Worm (Caenorhabditis elegans) whole organism, dauer: ENCODE data around the gene C06E4.8.
"Not testable (repeated sequence)": the region's sequence is repeated elsewhere in the genome, so short reads cannot be mapped to it uniquely, and the experiment has no call there.

Source experiments
- unc-62 ChIP-seq: sonication (generic microtip); optimal IDR thresholded peaks from 2 replicates; lab custom pipeline; 2017; ENCODE audit warnings: missing biosample characterization, missing genetic modification reagents, missing genetic modification characterization

The C06E4.8 gene

DNA sequence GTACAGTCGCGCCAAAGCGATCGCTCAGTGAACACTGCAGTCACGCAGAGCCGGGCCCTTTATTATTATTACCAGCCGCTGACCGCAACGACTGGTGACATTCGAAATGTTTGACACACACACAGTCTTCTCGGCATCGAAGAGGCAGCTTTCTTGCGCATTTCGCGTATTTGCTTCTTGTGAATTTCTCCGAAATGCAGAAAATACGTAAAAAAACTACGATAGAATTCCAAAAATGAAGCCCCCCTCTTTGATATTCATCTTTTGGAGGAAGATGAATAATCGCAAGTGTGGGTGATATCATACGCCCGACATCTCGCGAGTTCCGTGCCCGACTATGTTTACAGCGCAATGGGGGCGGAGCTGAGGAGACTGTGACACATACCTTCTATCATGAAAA, 32.4 kb downstream of the C06E4.8 start:
- no peak for TF ChIP-seq unc-62 (GFP tag; lab: Kevin White, UChicago)

DNA sequence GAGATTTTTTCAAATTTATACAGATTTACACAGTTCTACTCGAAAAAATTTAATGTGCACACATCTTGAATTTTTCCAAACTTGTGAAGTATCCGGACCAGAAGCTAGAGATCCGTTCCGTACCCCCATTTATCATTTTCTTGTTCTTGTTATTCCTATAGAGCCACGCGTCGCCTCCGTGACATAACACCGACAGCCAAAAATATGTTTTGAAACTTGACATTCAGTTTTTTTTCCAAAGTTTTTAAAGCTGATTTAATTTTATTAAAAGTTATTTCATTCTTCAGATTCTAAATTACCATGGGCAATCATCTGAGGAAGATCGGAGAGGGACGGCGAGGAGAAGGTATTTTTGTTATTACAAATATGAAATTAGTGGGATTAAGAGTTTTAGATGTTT, 35.5 kb downstream of the C06E4.8 start, which contains the start of gene D2024.18:
Gene D2024.18 (plus strand): TSS at position 301 of the 400 bp plus-strand sequence.
- TF ChIP-seq unc-62 (GFP tag; lab: Kevin White, UChicago): no peak

DNA sequence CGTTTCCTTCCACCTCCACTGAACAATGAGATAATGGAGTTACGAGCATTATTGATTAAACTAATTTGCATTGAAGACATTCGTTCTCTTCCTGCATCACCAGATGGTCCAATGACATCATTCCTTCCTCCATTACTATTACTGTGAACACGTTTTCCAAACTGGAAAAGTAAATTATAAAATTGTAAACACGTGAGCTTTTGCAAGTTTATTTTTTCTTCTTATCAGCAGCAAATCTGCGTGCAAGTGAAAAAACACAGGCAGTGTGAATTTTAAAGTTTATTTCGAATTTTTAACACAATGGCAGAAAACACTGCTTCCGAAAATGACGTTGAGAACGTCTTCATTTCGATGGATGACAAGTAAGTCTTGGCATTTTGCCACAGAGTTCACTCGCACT, 38.4 kb downstream of the C06E4.8 start, which contains the start of gene D2024.1:
Gene D2024.1 (plus strand): TSS at position 301 of the 400 bp plus-strand sequence.
- TF ChIP-seq unc-62 (GFP tag; lab: Kevin White, UChicago): not testable (repeated sequence)

DNA sequence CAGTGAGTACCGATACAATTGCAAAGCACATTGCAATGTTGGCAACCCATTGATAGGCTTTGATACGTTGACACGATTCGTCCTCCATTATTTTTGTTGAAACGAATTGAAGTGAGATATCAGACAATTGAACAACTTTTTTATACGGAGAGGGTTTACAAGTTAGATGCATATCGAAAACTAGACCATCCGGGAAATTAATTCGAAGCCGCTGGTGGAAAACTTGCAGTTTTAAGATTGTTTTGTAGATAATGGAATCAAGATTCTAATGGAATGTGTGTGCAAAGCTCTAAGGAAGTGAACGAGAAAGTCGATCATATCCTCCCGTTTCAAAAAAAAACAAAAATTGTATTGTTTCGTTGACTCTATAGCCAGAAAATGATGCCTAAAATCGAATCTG, 39.1 kb downstream of the C06E4.8 start, which contains the start of gene col-114:
Gene col-114 (minus strand): TSS at position 101 of the 400 bp plus-strand sequence.
- TF ChIP-seq unc-62 (GFP tag; lab: Kevin White, UChicago): no peak

DNA sequence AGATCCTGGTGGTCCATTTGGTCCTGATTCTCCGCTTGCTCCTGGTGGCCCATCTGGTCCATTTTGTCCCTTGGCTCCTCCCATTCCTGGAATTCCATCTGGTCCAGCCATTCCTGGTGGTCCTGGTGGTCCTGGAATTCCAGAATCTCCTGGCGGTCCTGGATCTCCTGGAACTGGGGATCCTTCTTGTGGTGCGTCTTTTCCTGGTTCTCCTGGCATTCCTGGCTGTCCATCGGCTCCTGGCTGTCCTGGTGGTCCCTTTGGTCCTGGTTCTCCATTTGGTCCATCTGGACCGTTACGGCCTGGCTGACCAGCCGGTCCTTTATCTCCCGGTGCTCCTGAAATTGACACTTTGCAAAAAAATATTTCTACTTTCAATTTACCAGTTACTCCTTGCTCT, 40.1 kb downstream of the C06E4.8 start:
- no peak for TF ChIP-seq unc-62 (GFP tag; lab: Kevin White, UChicago)

DNA sequence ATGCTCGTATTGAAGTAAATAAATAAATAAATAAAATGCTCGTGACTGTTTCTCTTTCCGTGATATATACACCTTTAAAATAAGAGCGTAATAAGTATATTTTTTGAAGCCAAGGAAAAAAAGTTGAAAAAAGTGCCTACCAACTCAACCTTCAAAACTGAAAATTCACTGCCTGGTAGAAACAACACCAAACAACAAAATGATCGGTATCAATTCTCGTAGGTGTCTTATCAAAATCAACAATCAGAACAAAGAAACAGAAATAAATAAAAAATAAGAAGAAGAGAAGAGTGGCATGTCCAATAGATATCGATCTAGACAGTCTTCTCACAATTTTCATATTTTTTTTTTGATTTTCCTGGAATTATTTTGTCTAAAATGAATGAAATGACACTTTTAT, 41.8 kb downstream of the C06E4.8 start, which contains the start of gene afmd-1:
Gene afmd-1 (plus strand): TSS at position 316 of the 400 bp plus-strand sequence.
- no peak for TF ChIP-seq unc-62 (GFP tag; lab: Kevin White, UChicago)

DNA sequence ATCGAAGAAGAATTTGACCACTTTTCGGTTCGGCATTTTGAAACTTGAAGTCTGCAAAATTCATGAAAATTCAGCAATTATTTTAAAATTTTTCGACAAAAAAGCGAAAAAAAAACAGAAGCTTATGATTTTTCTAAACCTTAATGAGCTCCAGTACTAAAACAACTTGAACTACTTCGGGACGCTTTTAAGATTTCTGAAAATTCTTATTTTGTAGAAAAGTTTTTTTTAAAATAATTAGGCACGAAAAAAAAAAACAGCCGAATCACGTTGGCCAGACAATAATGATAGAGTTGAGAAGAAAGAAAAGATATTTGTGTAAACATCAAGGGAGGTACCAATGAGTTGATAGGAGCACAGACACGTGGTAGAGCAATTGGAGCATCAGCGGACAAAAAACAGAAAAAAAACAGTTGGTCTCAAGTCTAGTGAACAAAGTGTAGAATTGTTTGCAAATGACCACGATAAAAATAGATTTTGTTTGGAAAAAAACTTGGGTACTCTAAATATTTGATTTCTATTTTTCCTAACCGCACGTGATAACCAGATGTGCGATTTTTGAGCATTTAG, 43.4 kb downstream of the C06E4.8 start, which contains the start of gene gstk-2:
Gene gstk-2 (minus strand): TSS at position 51 of the 570 bp plus-strand sequence.
- TF ChIP-seq unc-62 (GFP tag; lab: Kevin White, UChicago): no peak

DNA sequence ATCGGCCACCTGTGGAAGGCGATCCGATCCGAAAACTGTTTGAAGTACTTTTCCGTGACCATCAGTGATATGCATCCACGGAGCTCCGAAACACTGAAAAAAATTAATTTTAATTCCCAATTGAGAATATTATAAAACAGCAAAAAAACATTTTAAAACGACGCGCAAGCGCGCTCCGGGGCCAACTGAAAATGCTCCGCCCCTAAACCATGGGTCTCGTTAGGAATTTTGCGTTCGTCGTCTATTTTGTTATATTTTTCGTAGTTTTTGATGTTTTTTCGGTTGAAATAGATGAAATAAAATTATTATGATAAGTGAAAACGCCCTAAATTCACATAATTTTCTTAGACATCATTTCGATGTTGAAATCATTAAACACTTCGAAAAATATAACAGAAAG, 45.1 kb downstream of the C06E4.8 start:
- TF ChIP-seq unc-62 (GFP tag; lab: Kevin White, UChicago): no peak

DNA sequence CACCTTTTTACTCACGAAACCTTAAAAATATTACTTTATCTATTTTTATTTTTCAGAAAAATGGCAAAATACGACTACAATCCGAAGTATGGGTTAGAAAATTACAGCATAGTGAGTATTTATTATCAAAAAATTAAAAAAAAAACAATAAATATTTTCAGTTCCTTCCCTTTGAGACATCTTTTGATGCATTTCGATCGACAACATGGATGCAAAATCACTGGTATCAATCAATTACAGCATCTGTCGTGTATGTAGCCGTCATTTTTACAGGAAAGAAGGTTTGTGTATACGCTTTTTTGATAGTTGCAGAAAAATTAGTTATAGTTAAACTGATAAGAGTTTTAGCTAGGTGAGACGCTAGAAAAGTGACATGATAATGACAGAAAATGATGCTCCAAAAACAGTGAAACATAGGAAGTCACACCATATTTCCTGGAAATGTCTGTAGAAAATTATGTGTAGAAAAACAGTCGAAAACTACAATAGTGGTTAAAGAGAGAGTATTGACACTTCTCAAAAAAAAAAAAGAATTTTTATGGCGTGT, 47.9 kb downstream of the C06E4.8 start, which contains the start of gene elo-3:
Gene elo-3 (plus strand): TSS at position 51 of the 547 bp plus-strand sequence.
- no peak for TF ChIP-seq unc-62 (GFP tag; lab: Kevin White, UChicago)

DNA sequence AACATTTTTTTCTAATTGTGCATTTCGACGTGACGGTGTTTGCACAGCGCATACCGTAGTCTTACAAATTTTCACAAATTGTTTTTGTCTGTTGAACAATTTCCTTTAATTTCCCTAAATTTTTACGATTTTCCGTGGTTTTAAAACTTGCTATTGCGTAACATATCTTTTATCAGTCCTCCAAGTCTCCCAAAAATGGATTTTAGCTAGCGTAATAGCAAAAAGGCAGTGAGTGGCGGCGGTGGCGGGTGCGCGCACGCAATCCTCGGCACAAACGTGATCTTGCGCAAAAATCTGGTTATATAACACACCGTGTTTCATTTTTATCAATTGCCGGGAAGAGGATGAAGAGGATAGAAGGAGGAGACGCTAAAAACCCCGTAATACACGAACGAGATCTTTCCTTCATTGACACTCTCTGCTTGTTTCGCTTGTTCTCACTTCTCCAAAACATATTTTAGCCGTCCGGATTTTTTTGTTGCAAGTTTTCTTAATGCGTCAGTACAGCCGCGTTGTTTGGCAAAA, 49.4 kb downstream of the C06E4.8 start:
- no peak for TF ChIP-seq unc-62 (GFP tag; lab: Kevin White, UChicago)

DNA sequence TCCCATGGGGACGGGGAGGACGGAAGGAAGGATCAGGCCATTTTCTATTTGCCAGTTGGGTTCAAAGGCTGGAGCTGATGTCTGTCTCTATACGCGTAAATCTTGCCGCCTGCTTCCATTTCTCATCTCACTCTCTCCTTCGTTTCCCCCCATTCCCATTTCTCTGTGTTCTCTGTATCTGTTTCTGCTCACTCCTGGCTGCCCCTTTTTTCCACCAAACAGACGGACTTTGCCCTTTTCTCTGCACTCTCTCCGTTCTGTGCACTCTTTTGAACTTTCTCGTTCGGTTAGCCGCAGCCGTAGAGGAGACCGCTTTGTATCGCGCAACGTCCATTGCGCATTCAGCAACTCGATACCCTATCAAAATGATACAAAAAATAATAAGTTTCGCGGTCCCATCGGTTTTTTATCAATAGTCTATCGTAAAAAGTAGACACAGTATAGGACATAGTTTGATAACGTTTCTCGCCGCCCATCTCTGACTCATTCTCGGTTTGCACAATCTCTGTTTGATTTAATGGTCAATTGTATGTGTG, 50.2 kb downstream of the C06E4.8 start:
- no peak for TF ChIP-seq unc-62 (GFP tag; lab: Kevin White, UChicago)

DNA sequence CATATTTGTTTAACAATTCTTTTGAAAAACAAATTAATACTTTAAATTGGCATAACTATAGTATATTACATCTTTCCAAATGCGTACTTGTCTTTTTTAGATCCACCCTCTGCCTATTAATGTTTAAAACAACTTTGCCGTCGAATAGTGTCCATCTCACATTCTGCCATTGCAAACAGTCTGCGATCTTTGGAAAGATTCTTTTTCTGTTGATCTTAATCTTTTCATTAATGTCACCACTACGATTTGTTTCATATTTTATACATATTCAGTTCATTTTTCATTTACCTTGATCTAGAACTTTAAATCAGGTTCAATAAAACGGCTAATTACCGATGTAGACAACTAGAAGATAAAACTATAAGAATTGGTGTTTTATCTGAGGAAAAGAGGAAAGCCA, 51.1 kb downstream of the C06E4.8 start:
- TF ChIP-seq unc-62 (GFP tag; lab: Kevin White, UChicago): no peak
